Fruit fly (Drosophila melanogaster) whole organism, wandering third instar larva: ENCODE results near the gene stck.
A peak's percentile ranks its signal among the peaks of the same experiment; 100 is the strongest.

Source experiments
- Abd-B ChIP-seq: fragments of >200 bp; optimal IDR thresholded peaks from 2 replicates; lab custom pipeline; 2017; ENCODE audit warnings: missing biosample characterization, missing genetic modification characterization
- CG32264 ChIP-seq: fragments of 200-800 bp; sonication (Bioruptor generic); optimal IDR thresholded peaks from 2 replicates; lab custom pipeline; 2016; ENCODE audit warnings: missing biosample characterization, missing genetic modification characterization
- CG9705 ChIP-seq: fragments of 200-800 bp; sonication (Bioruptor generic); optimal IDR thresholded peaks from 2 replicates; lab custom pipeline; 2018; ENCODE audit warnings: missing biosample characterization, mild to moderate bottlenecking, missing genetic modification characterization
- CrebA ChIP-seq: fragments of 200-800 bp; sonication (Bioruptor generic); optimal IDR thresholded peaks from 2 replicates; lab custom pipeline; 2016; ENCODE audit warnings: missing biosample characterization, mild to moderate bottlenecking, missing genetic modification characterization, borderline replicate concordance
- Dfd ChIP-seq: fragments of >200 bp; optimal IDR thresholded peaks from 2 replicates; lab custom pipeline; 2017; ENCODE audit warnings: missing biosample characterization, missing genetic modification characterization
- Dif ChIP-seq: fragments of 200-275, 200-300 bp; sonication (Bioruptor generic); optimal IDR thresholded peaks from 2 replicates; lab custom pipeline; 2018; ENCODE audit warnings: missing biosample characterization, missing genetic modification characterization; ENCODE audit not compliant: partially characterized antibody
- GATAd ChIP-seq: sonication (Bioruptor generic); optimal IDR thresholded peaks from 2 replicates; lab custom pipeline; 2016; ENCODE audit warnings: missing biosample characterization, missing genetic modification characterization
- HLH106 ChIP-seq: fragments of 200-800 bp; optimal IDR thresholded peaks from 3 replicates; lab custom pipeline; 2019; ENCODE audit warnings: missing biosample characterization, mild to moderate bottlenecking, missing genetic modification characterization, moderate library complexity
- Hnf4 ChIP-seq: fragments of 200-800 bp; sonication (Bioruptor generic); optimal IDR thresholded peaks from 2 replicates; lab custom pipeline; 2016; ENCODE audit warnings: missing biosample characterization, mild to moderate bottlenecking, missing genetic modification characterization
- Hr78 ChIP-seq: fragments of >200 bp; optimal IDR thresholded peaks from 2 replicates; lab custom pipeline; 2017; ENCODE audit warnings: missing biosample characterization, missing genetic modification characterization
- Hr83 ChIP-seq: fragments of 200-300 bp; sonication (Bioruptor generic); optimal IDR thresholded peaks from 2 replicates; lab custom pipeline; 2016; ENCODE audit warnings: missing biosample characterization, mild to moderate bottlenecking, missing genetic modification characterization, moderate library complexity; ENCODE audit not compliant: poor library complexity, severe bottlenecking
- Jra ChIP-seq: sonication (Bioruptor generic); optimal IDR thresholded peaks from 2 replicates; lab custom pipeline; 2016; ENCODE audit warnings: missing biosample characterization, missing genetic modification characterization
- Myc ChIP-seq: fragments of >200 bp; optimal IDR thresholded peaks from 2 replicates; lab custom pipeline; 2017
- N ChIP-seq: fragments of >200 bp; optimal IDR thresholded peaks from 2 replicates; lab custom pipeline; 2018; ENCODE audit warnings: missing biosample characterization, missing external identifiers, missing genetic modification characterization
- OdsH ChIP-seq: fragments of 200-800 bp; sonication (Bioruptor generic); optimal IDR thresholded peaks from 2 replicates; lab custom pipeline; 2016; ENCODE audit warnings: missing biosample characterization, mild to moderate bottlenecking, missing genetic modification characterization
- Rel ChIP-seq, 2 experiments: fragments of 200-800 bp; sonication (Bioruptor generic) in 1 of 2; optimal IDR thresholded peaks; 2 replicates in 1 of 2; 3 replicates in 1 of 2; lab custom pipeline; 2016 to 2019; ENCODE audit warnings: mild to moderate bottlenecking in 2 of 2, missing biosample characterization in 2 of 2, missing genetic modification characterization in 2 of 2, moderate library complexity in 1 of 2
- Sp1 ChIP-seq: fragments of 200-800 bp; sonication (Bioruptor generic); optimal IDR thresholded peaks from 3 replicates; lab custom pipeline; 2019; ENCODE audit warnings: missing biosample characterization, mild to moderate bottlenecking, missing genetic modification characterization, moderate library complexity
- Vsx2 ChIP-seq: fragments of 200-300, 225-300 bp; sonication (Bioruptor generic); optimal IDR thresholded peaks from 2 replicates; lab custom pipeline; 2018; ENCODE audit warnings: missing biosample characterization, missing genetic modification characterization; ENCODE audit not compliant: partially characterized antibody
- br ChIP-seq: fragments of 200-800 bp; sonication (Bioruptor generic); optimal IDR thresholded peaks from 2 replicates; lab custom pipeline; 2016; ENCODE audit warnings: missing biosample characterization, missing genetic modification characterization
- brk ChIP-seq: fragments of 200-800 bp; sonication (Bioruptor generic); optimal IDR thresholded peaks from 2 replicates; lab custom pipeline; 2016; ENCODE audit warnings: missing biosample characterization, mild to moderate bottlenecking, missing genetic modification characterization
- dl ChIP-seq, 2 experiments: fragments of 175-275, 200-275 bp in 1 of 2; fragments of 200-275 bp in 1 of 2; sonication (Bioruptor generic); optimal IDR thresholded peaks; lab custom pipeline; 2018; ENCODE audit warnings: mild to moderate bottlenecking in 2 of 2, missing biosample characterization in 2 of 2, missing genetic modification characterization in 2 of 2, moderate library complexity in 2 of 2; ENCODE audit not compliant: partially characterized antibody in 2 of 2, insufficient read depth in 1 of 2
- dmrt93B ChIP-seq: fragments of 200-800 bp; sonication (Bioruptor generic); optimal IDR thresholded peaks from 2 replicates; lab custom pipeline; 2018; ENCODE audit warnings: missing biosample characterization, mild to moderate bottlenecking, missing genetic modification characterization
- ey ChIP-seq: fragments of 200-800 bp; sonication (Bioruptor generic); optimal IDR thresholded peaks from 2 replicates; lab custom pipeline; 2016; ENCODE audit warnings: missing biosample characterization, missing genetic modification characterization
- foxo ChIP-seq, 2 experiments: fragments of 200-800 bp; sonication (Bioruptor generic); optimal IDR thresholded peaks; 2 replicates in 1 of 2; 3 replicates in 1 of 2; lab custom pipeline; 2016 to 2017; ENCODE audit warnings: missing biosample characterization in 2 of 2, missing genetic modification characterization in 2 of 2
- h ChIP-seq: fragments of 200-800 bp; sonication (Bioruptor generic); optimal IDR thresholded peaks from 3 replicates; lab custom pipeline; 2016; ENCODE audit warnings: missing biosample characterization, mild to moderate bottlenecking, missing genetic modification characterization
- jim ChIP-seq: fragments of 175-275, 200-325 bp; sonication (Bioruptor generic); optimal IDR thresholded peaks from 2 replicates; lab custom pipeline; 2016; ENCODE audit warnings: missing biosample characterization, mild to moderate bottlenecking, missing genetic modification characterization
- lola ChIP-seq: fragments of >200 bp; optimal IDR thresholded peaks from 2 replicates; lab custom pipeline; 2017; ENCODE audit warnings: missing biosample characterization, missing genetic modification characterization
- pan ChIP-seq: fragments of >200 bp; optimal IDR thresholded peaks from 2 replicates; lab custom pipeline; 2017
- psq ChIP-seq: fragments of 200-800 bp; sonication (Bioruptor generic); optimal IDR thresholded peaks from 3 replicates; lab custom pipeline; 2017; ENCODE audit warnings: missing biosample characterization, mild to moderate bottlenecking, missing genetic modification characterization, moderate library complexity
- rgr ChIP-seq: fragments of 200-800 bp; sonication (Bioruptor generic); optimal IDR thresholded peaks from 3 replicates; lab custom pipeline; 2016; ENCODE audit warnings: missing biosample characterization, mild to moderate bottlenecking, missing genetic modification characterization
- sage ChIP-seq: fragments of 200-800 bp; sonication (Bioruptor generic); optimal IDR thresholded peaks from 2 replicates; lab custom pipeline; 2016; ENCODE audit warnings: missing biosample characterization, mild to moderate bottlenecking, missing genetic modification characterization
- sv ChIP-seq: fragments of 200-800 bp; sonication (Bioruptor generic); optimal IDR thresholded peaks from 3 replicates; lab custom pipeline; 2016; ENCODE audit warnings: missing biosample characterization, missing genetic modification characterization
- usp ChIP-seq: fragments of >200 bp; optimal IDR thresholded peaks from 2 replicates; lab custom pipeline; 2017; ENCODE audit warnings: missing biosample characterization, missing genetic modification characterization
- woc ChIP-seq: sonication (Bioruptor generic); optimal IDR thresholded peaks from 2 replicates; lab custom pipeline; 2016; ENCODE audit warnings: missing biosample characterization, mild to moderate bottlenecking, missing genetic modification characterization

The stck gene

DNA sequence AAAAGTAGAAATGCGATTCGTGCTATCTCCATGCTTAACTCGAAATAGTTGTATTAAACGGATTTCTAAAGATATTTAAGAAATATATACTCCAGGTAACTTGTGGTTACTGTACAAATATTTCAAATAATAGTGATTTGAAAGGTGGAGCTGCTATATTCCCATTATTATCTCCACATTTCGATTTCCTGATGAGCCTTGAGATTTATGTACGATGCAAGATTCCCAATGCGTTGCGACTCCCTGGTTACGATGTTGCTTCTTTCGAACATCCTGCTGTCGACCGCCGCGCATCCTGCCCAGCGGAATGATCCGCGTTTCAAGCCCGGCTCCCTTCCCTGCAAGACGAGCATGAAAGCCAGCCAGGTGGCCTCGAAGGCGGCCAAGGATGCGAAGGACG is 44.7 kb upstream of the stck start, which contains the start of the genes CG11694 and CG11698:
CG11694 (minus strand) TSS at position 101 of the 400 bp plus-strand sequence.
CG11698 (plus strand) TSS at position 152 of the 400 bp plus-strand sequence.
- TF ChIP-seq Myc (lab: Kevin White, UChicago) (no peak), Abd-B (GFP tag; lab: Kevin White, UChicago) (no peak), h (no peak), dmrt93B (GFP tag; lab: Kevin White, UChicago) (no peak)

DNA sequence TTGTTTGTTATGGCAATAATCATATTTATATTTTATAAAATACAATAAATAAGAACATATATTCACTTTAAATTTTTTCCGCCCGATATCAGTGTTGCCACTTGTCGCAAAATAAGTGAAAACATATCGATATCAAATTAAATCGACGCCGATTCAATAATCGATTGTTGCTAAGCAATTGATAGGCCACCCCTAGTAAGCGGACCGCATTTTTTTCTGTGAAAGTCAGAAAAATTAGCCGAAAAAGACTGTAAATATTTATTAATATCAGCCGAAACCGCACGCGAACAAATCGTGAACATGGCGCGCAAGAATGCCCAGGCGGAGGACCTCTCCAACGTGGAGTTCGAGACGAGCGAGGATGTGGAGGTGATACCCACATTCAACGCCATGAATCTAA is 43.7 kb upstream of the stck start, which contains the start of gene CG7483:
CG7483 (plus strand) TSS at position 171 of the 400 bp plus-strand sequence.
- TF ChIP-seq CG32264 (GFP tag; lab: Kevin White, UChicago) (no peak), OdsH (no peak), HLH106 (no peak), Dfd (GFP tag; lab: Kevin White, UChicago) (no peak), sv (GFP tag; lab: Kevin White, UChicago) (no peak), Hr83 (no peak), jim (no peak), ey (no peak), Hnf4 (GFP tag; lab: Kevin White, UChicago) (no peak), N (GFP tag; lab: Kevin White, UChicago) (no peak), Jra (GFP tag; lab: Kevin White, UChicago) (no peak), dl (GFP tag; optimal IDR thresholded peaks at IDR 0.05; lab: Kevin White, UChicago; ENCODE audit: insufficient read depth in 1 of 2, partially characterized antibody in 2 of 2) (no peak), CrebA (no peak), psq (GFP tag; lab: Kevin White, UChicago) (no peak), Dif (GFP tag; lab: Kevin White, UChicago) (no peak)

dm6 chr3R:8316344-8317105 is 40.3 kb upstream of the stck start, which contains the start of gene Coq2:
Gene Coq2, minus strand, starts transcription at chr3R:8316543.
- TF ChIP-seq Abd-B (GFP tag; lab: Kevin White, UChicago) (no peak), Jra (GFP tag; lab: Kevin White, UChicago) (no peak), GATAd (no peak), woc (GFP tag; lab: Kevin White, UChicago) (no peak), Dif (GFP tag; lab: Kevin White, UChicago) (peak; percentile 100), Hnf4 (GFP tag; lab: Kevin White, UChicago) (no peak), Sp1 (no peak), Vsx2 (GFP tag; lab: Kevin White, UChicago) (peak; percentile 100), CG9705 (GFP tag; lab: Kevin White, UChicago) (no peak), lola (GFP tag; lab: Kevin White, UChicago) (no peak), dl (GFP tag; optimal IDR thresholded peaks at IDR 0.05; lab: Kevin White, UChicago; ENCODE audit: insufficient read depth in 1 of 2, partially characterized antibody in 2 of 2) (peak; percentile 100), Myc (lab: Kevin White, UChicago) (peak; percentile 28), sage (GFP tag; lab: Kevin White, UChicago) (no peak), Hr83 (no peak), psq (GFP tag; lab: Kevin White, UChicago) (no peak), dmrt93B (GFP tag; lab: Kevin White, UChicago) (no peak), usp (no peak), pan (no peak), ey (no peak)

- no peak for TF ChIP-seq h
- peak; percentile 47 for TF ChIP-seq Vsx2 (GFP tag; lab: Kevin White, UChicago)
- no peak for TF ChIP-seq OdsH
- no peak for TF ChIP-seq ey
- peak; percentile 13 for TF ChIP-seq Dif (GFP tag; lab: Kevin White, UChicago)
- peak in 1 of 2 experiments; percentile 9 for TF ChIP-seq dl (GFP tag; optimal IDR thresholded peaks at IDR 0.05; lab: Kevin White, UChicago; ENCODE audit: insufficient read depth in 1 of 2, partially characterized antibody in 2 of 2)
Measured at dm6 chr3R:8317215-8317614, 39.6 kb upstream of the stck start, which contains the start of gene Ctr1B. Gene Ctr1B, plus strand, starts transcription at chr3R:8317612.

- TF ChIP-seq sv (GFP tag; lab: Kevin White, UChicago): no peak
- TF ChIP-seq CG32264 (GFP tag; lab: Kevin White, UChicago): no peak
- no peak for TF ChIP-seq rgr (GFP tag; lab: Kevin White, UChicago)
- TF ChIP-seq br (GFP tag; lab: Kevin White, UChicago): no peak
- no peak for TF ChIP-seq Rel (GFP tag; optimal IDR thresholded peaks at IDR 0.05; lab: Kevin White, UChicago)
- peak; percentile 57 for TF ChIP-seq Rel (tag; optimal IDR thresholded peaks at IDR 0.05; lab: Kevin White, UChicago)
- TF ChIP-seq Dfd (GFP tag; lab: Kevin White, UChicago): no peak
- TF ChIP-seq Hr78 (GFP tag; lab: Kevin White, UChicago): no peak
- no peak for TF ChIP-seq pan
- TF ChIP-seq CG9705 (GFP tag; lab: Kevin White, UChicago): no peak
- no peak for TF ChIP-seq ey
- TF ChIP-seq dmrt93B (GFP tag; lab: Kevin White, UChicago): no peak
- no peak for TF ChIP-seq lola (GFP tag; lab: Kevin White, UChicago)
- TF ChIP-seq psq (GFP tag; lab: Kevin White, UChicago): no peak
- TF ChIP-seq Sp1: no peak
- TF ChIP-seq foxo (GFP tag; optimal IDR thresholded peaks at IDR 0.05; lab: Kevin White, UChicago): peak in 1 of 2 experiments; percentile 5
- TF ChIP-seq brk (GFP tag; lab: Kevin White, UChicago): no peak
Measured at dm6 chr3R:8317709-8318335, 39.0 kb upstream of the stck start.
